Worm (Caenorhabditis elegans) whole organism, young adult: ENCODE results near the gene rmif-2.

ENCODE experiments used
- F10E7.11 ChIP-seq: sonication (generic microtip); optimal IDR thresholded peaks from 2 replicates; lab custom pipeline; 2017; ENCODE audit warnings: mild to moderate bottlenecking, missing genetic modification characterization, moderate library complexity, missing compliant biosample characterization
- F49E8.2 ChIP-seq: sonication (generic microtip); optimal IDR thresholded peaks from 3 replicates; lab custom pipeline; 2017; ENCODE audit warnings: missing genetic modification characterization, mild to moderate bottlenecking, missing compliant biosample characterization, antibody characterized with exemption, moderate library complexity; ENCODE audit not compliant: insufficient read depth
- aptf-2 ChIP-seq: fragments of 200-800 bp; sonication (Bioruptor generic); conservative IDR thresholded peaks from 2 replicates; pipeline ENCODE4 v1.3.6; 2022; ENCODE audit warnings: missing genetic modification reagents, missing genetic modification characterization, missing compliant biosample characterization
- die-1 ChIP-seq: sonication (generic microtip); optimal IDR thresholded peaks from 2 replicates; lab custom pipeline; 2016; ENCODE audit warnings: missing genotype, mild to moderate bottlenecking, missing genetic modification characterization, missing compliant biosample characterization
- dpl-1 ChIP-seq: fragments of 150-350 bp; optimal IDR thresholded peaks from 2 replicates; lab custom pipeline; 2014; ENCODE audit warnings: missing biosample characterization, missing genetic modification reagents, missing genetic modification characterization
- egl-44 ChIP-seq: fragments of 200-800 bp; sonication (Bioruptor generic); IDR thresholded peaks from 2 replicates; pipeline ENCODE4 v1.3.6; 2022; ENCODE audit warnings: missing genetic modification reagents, missing genetic modification characterization, missing compliant biosample characterization
- madf-10 ChIP-seq: sonication (generic microtip); optimal IDR thresholded peaks from 2 replicates; lab custom pipeline; 2016; ENCODE audit warnings: mild to moderate bottlenecking, missing genetic modification characterization, missing compliant biosample characterization
- nfya-2 ChIP-seq: fragments of 200-800 bp; sonication (Bioruptor generic); IDR thresholded peaks from 2 replicates; pipeline ENCODE4 v1.3.6; 2022; ENCODE audit warnings: missing genetic modification reagents, missing genetic modification characterization, missing compliant biosample characterization
- nhr-120 ChIP-seq: fragments of 200-800 bp; sonication (Bioruptor generic); IDR thresholded peaks from 2 replicates; pipeline ENCODE4 v1.3.6; 2022; ENCODE audit warnings: missing genetic modification characterization, missing compliant biosample characterization
- snpc-3.4 ChIP-seq: sonication (generic microtip); optimal IDR thresholded peaks from 2 replicates; lab custom pipeline; 2017; ENCODE audit warnings: missing genetic modification characterization, mild to moderate bottlenecking, missing compliant biosample characterization, antibody characterized with exemption, moderate library complexity, missing genotype, missing genetic modification reagents
- snpc-4 ChIP-seq, 5 experiments: fragments of 150-350 bp in 1 of 5; sonication (generic microtip) in 4 of 5; optimal IDR thresholded peaks; 2 replicates each; lab custom pipeline; 2014 to 2018; ENCODE audit warnings: missing genetic modification characterization in 5 of 5, missing biosample characterization in 3 of 5, antibody characterized with exemption in 2 of 5, mild to moderate bottlenecking in 2 of 5, missing compliant biosample characterization in 2 of 5, missing genotype in 2 of 5, moderate library complexity in 2 of 5, missing genetic modification reagents in 1 of 5
- unc-62 ChIP-seq: fragments of 150-350 bp; optimal IDR thresholded peaks from 2 replicates; lab custom pipeline; 2014; ENCODE audit warnings: missing biosample characterization, missing genetic modification reagents, missing genetic modification characterization
- ztf-26 ChIP-seq: sonication (generic microtip); optimal IDR thresholded peaks from 2 replicates; lab custom pipeline; 2017; ENCODE audit warnings: missing genetic modification characterization, missing compliant biosample characterization

DNA sequence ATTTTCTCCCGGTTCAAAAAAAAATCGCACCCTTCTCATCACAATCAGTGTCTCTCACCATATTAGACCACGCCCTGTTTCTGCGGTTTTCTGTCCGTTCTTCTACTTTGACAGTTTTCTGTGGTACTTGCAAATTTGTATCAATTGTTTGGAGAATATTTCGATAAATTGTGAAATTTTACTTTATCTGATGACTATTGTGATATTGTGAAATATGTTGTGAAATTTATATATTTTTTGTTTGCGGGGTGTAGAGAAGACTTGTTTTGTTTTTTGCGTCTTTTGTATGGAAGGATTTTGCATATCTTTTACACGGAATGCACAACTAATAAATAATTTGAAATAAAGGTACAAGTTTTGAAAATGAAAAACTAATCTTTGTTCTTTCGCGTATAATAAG, 15.0 kb upstream of the rmif-2 start:
- TF ChIP-seq egl-44 (GFP tag; lab: Robert Waterston, UW) (no peak), aptf-2 (no peak), snpc-3.4 (tag; lab: Kevin White, UChicago) (no peak), nfya-2 (no peak), F10E7.11 (tag; lab: Kevin White, UChicago) (no peak), madf-10 (tag; lab: Kevin White, UChicago) (no peak), snpc-4 (GFP tag; optimal IDR thresholded peaks at IDR 0.05; lab: Kevin White, UChicago) (no peak), snpc-4 (tag; optimal IDR thresholded peaks at IDR 0.05; lab: Kevin White, UChicago) (no peak), nhr-120 (GFP tag; lab: Robert Waterston, UW) (no peak), dpl-1 (GFP tag; lab: Kevin White, UChicago) (no peak), die-1 (no peak), ztf-26 (no peak), F49E8.2 (tag; lab: Kevin White, UChicago) (no peak), unc-62 (no peak)
